Worm (Caenorhabditis elegans): ENCODE measurements around the gene mrpl-35.

DNA sequence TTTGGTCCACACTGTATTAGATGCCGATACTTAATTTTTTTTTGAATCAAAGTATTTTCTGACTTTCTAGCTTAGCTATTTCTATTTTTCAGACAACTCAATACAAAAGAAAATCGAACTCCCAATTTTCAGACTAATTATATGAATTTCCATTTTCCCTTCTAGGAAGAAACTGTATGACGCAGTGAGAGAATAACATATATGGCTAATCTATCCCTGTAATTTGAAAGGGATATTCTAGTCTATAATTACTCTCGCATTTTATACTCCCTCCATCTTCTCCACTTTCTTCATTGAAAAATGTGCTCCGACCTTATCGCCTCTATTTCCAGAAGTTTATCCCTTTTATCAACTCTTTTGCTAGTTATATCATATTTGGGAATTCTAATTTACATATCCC is 43.3 kb downstream of the mrpl-35 start, which contains the start of gene C54C6.4:
- TF ChIP-seq him-1 (tag; optimal IDR thresholded peaks at IDR 0.05) (no peak), W03F9.2 (tag; optimal IDR thresholded peaks at IDR 0.05) (no peak)

Data from whole organism, L4/young adult.